Fruit fly (Drosophila melanogaster): ENCODE results near the gene CG13678.

Gene CG13678

dm6 chr3L:8175818-8176217 is 46.1 kb upstream of the CG13678 start, which contains the start of gene RecQ4 (continued):
- peak; percentile 70 for TF ChIP-seq Ets97D (GFP tag; optimal IDR thresholded peaks at IDR 0.05)
- no peak for TF ChIP-seq Hmx (GFP tag; optimal IDR thresholded peaks at IDR 0.05)
- peak; percentile 46 for TF ChIP-seq Myb (GFP tag; optimal IDR thresholded peaks at IDR 0.05)
- peak; percentile 36 for TF ChIP-seq BEAF-32 (GFP tag; optimal IDR thresholded peaks at IDR 0.05)
- TF ChIP-seq da (GFP tag; optimal IDR thresholded peaks at IDR 0.05), result no peak
- TF ChIP-seq Mad (GFP tag; optimal IDR thresholded peaks at IDR 0.05), result peak; percentile 18
- TF ChIP-seq phol (tag; optimal IDR thresholded peaks at IDR 0.05), result peak; percentile 22
- TF ChIP-seq dysf (GFP tag; IDR thresholded peaks at IDR 0.05), result no peak
- TF ChIP-seq Ssrp (tag; optimal IDR thresholded peaks at IDR 0.05), result no peak
- TF ChIP-seq Sry-δ (GFP tag; optimal IDR thresholded peaks at IDR 0.05), result peak; percentile 45
- no peak for TF ChIP-seq CG3163 (GFP tag; optimal IDR thresholded peaks at IDR 0.05)
- TF ChIP-seq CG6683 (GFP tag; optimal IDR thresholded peaks at IDR 0.05), result no peak
- peak; percentile 62 for TF ChIP-seq CG15514 (GFP tag; optimal IDR thresholded peaks at IDR 0.05)
- peak; percentile 13 for TF ChIP-seq ac (GFP tag; optimal IDR thresholded peaks at IDR 0.05)
- TF ChIP-seq Med (GFP tag), result no peak
- TF ChIP-seq Stat92E (GFP tag; optimal IDR thresholded peaks at IDR 0.05), result peak in 1 of 3 experiments; percentile 1
- TF ChIP-seq lbe (GFP tag; optimal IDR thresholded peaks at IDR 0.05), result no peak
- no peak for TF ChIP-seq CG31365 (tag; optimal IDR thresholded peaks at IDR 0.05)
- peak; percentile 19 to 80 for TF ChIP-seq crp (GFP tag; optimal IDR thresholded peaks at IDR 0.05)
- TF ChIP-seq jigr1 (GFP tag; IDR thresholded peaks at IDR 0.05), result no peak
- peak; percentile 35 for TF ChIP-seq CoRest (tag; optimal IDR thresholded peaks at IDR 0.05)
- no peak for TF ChIP-seq cad (GFP tag; optimal IDR thresholded peaks at IDR 0.05)
- TF ChIP-seq Opbp (GFP tag; IDR thresholded peaks at IDR 0.05; ENCODE audit: partially characterized antibody), result peak; percentile 53; the same call in 1 of the 3 replicates
- TF ChIP-seq HmgZ (tag; optimal IDR thresholded peaks at IDR 0.05), result peak; percentile 40
- TF ChIP-seq wek (GFP tag; optimal IDR thresholded peaks at IDR 0.05), result no peak
- no peak for TF ChIP-seq peb (GFP tag; IDR thresholded peaks at IDR 0.05)
- peak; percentile 16 for TF ChIP-seq Dad (GFP tag; optimal IDR thresholded peaks at IDR 0.05)
- TF ChIP-seq CG11696 (GFP tag; IDR thresholded peaks at IDR 0.05), result no peak
- TF ChIP-seq CG6854 (GFP tag; optimal IDR thresholded peaks at IDR 0.05), result no peak
- TF ChIP-seq Hr3 (GFP tag; optimal IDR thresholded peaks at IDR 0.05), result no peak
- no peak for TF ChIP-seq CG14050 (GFP tag; IDR thresholded peaks at IDR 0.05)
- TF ChIP-seq CG14441 (GFP tag; IDR thresholded peaks at IDR 0.05), result no peak
- no peak for TF ChIP-seq CG4404 (GFP tag; IDR thresholded peaks at IDR 0.05)
- TF ChIP-seq kah (GFP tag; optimal IDR thresholded peaks at IDR 0.05), result no peak
- no peak for TF ChIP-seq lab (GFP tag; optimal IDR thresholded peaks at IDR 0.05)
- TF ChIP-seq Hand (GFP tag; optimal IDR thresholded peaks at IDR 0.05), result no peak
- no peak for TF ChIP-seq Deaf1 (tag; optimal IDR thresholded peaks at IDR 0.05)
- TF ChIP-seq CG34224 (GFP tag; IDR thresholded peaks at IDR 0.05; ENCODE audit: partially characterized antibody), result peak; percentile 44; the same call in 2 of the 3 replicates
- TF ChIP-seq Asciz (GFP tag; optimal IDR thresholded peaks at IDR 0.05), result no peak
- no peak for TF ChIP-seq CG8281 (tag; optimal IDR thresholded peaks at IDR 0.05)
- peak; percentile 48 for TF ChIP-seq HmgD (GFP tag; optimal IDR thresholded peaks at IDR 0.05)
- no peak for TF ChIP-seq CG12236 (GFP tag; optimal IDR thresholded peaks at IDR 0.05)
- peak; percentile 25 for TF ChIP-seq tin (GFP tag; optimal IDR thresholded peaks at IDR 0.05)
- TF ChIP-seq slou (GFP tag; optimal IDR thresholded peaks at IDR 0.05), result no peak
- no peak for TF ChIP-seq ase (GFP tag; IDR thresholded peaks at IDR 0.05)
- TF ChIP-seq CG9797 (GFP tag; optimal IDR thresholded peaks at IDR 0.05), result peak; percentile 34
- TF ChIP-seq CG16863 (GFP tag; optimal IDR thresholded peaks at IDR 0.05), result no peak
- peak; percentile 90 for TF ChIP-seq E2f1 (GFP tag; IDR thresholded peaks at IDR 0.05)
- peak; percentile 100 for TF ChIP-seq CG4707 (GFP tag; optimal IDR thresholded peaks at IDR 0.05)
- no peak for TF ChIP-seq tgo (GFP tag; IDR thresholded peaks at IDR 0.05)
- no peak for TF ChIP-seq CG1602 (GFP tag; optimal IDR thresholded peaks at IDR 0.05)

Measured in whole organism, embryonic.